Fruit fly (Drosophila melanogaster): ENCODE measurements around the gene CG7634.

DNA sequence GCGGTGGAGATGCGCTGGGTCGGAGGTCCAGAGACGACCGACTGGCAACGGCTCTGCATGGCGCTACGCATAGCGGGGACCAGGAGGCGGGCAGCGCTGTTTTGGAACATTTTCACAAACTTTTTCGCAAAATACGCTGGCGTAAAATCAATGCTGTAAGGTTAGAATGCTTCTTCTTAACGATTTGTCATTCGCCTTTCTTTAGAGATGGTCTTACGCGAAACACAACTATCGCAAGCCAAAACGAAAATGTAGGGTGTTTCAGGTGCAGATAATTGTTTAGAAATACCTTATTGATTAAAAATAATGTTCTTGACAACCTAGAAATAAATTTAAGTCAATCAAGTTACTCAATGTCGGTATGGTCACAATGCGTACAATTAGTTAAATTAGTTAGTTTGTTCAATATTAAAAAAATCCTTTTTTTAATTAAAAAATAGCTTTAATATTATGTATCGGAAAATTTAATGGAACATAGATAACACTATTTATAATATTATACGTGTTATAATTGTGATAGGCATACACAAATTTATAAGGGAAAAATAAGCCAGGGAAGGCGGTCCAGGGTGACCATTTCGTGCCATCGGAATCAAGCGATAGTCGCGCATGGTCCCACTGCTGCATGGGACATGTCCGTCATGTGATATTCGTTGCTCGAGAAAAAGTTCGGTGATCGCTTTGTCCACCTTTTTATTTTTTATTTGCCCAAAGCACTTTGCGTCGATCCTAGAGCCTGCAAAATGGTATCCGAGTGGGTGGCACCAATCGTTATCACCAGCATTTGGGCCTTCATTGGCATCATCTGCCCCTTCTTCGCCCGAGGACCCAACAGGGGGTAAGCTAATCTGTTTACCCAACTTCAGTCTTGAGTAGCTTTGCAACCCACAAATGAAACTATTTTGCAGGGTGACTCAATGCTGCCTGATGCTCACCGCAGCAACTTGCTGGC, 25.7 kb upstream of the CG7634 start, which contains the start of the genes COX8 and VhaM9.7-b:
- TF ChIP-seq CG12768 (GFP tag; optimal IDR thresholded peaks at IDR 0.05): peak; percentile 2
- TF ChIP-seq kay (GFP tag; ENCODE audit: borderline replicate concordance): no peak
- peak; percentile 73 for TF ChIP-seq CG11617 (GFP tag; optimal IDR thresholded peaks at IDR 0.05)
- no peak for TF ChIP-seq CG5204 (GFP tag; optimal IDR thresholded peaks at IDR 0.05)
- peak; percentile 63 for TF ChIP-seq Crg-1 (GFP tag; optimal IDR thresholded peaks at IDR 0.05)
- TF ChIP-seq cic (GFP tag; optimal IDR thresholded peaks at IDR 0.05): peak; percentile 38
- TF ChIP-seq CG7045 (GFP tag; optimal IDR thresholded peaks at IDR 0.05): peak; percentile 78
- TF ChIP-seq Hr96 (GFP tag; optimal IDR thresholded peaks at IDR 0.05): no peak
- peak; percentile 29 for TF ChIP-seq Clk (GFP tag; optimal IDR thresholded peaks at IDR 0.05)
- TF ChIP-seq Mnt (GFP tag; optimal IDR thresholded peaks at IDR 0.05): peak; percentile 72
- TF ChIP-seq cnc (optimal IDR thresholded peaks at IDR 0.05): no peak

All from whole organism, adult.